Worm (Caenorhabditis elegans) whole organism, L3 larva: ENCODE data around the gene C18H7.11.

Experiments
- ceh-28 ChIP-seq: fragments of 150-350 bp; optimal IDR thresholded peaks from 2 replicates; lab custom pipeline; 2014; ENCODE audit warnings: missing biosample characterization, missing genetic modification reagents, missing genetic modification characterization
- ceh-82 ChIP-seq: fragments of 150-350 bp; optimal IDR thresholded peaks from 2 replicates; lab custom pipeline; 2014; ENCODE audit warnings: missing biosample characterization, missing genetic modification characterization
- ceh-9 ChIP-seq: sonication (generic microtip); optimal IDR thresholded peaks from 2 replicates; lab custom pipeline; 2018; ENCODE audit warnings: missing biosample characterization, missing genetic modification characterization
- daf-12 ChIP-seq: fragments of 150-350 bp; optimal IDR thresholded peaks from 2 replicates; lab custom pipeline; 2014; ENCODE audit warnings: missing biosample characterization, missing genetic modification reagents, missing genetic modification characterization
- egl-27 ChIP-seq: sonication (generic microtip); optimal IDR thresholded peaks from 4 replicates; lab custom pipeline; 2017; ENCODE audit warnings: missing biosample characterization, missing genetic modification reagents, missing genetic modification characterization
- egl-5 ChIP-seq: fragments of 150-350 bp; optimal IDR thresholded peaks from 2 replicates; lab custom pipeline; 2017; ENCODE audit warnings: missing biosample characterization, missing genetic modification reagents, missing genetic modification characterization, inconsistent platforms
- elt-1 ChIP-seq: fragments of 150-350 bp; optimal IDR thresholded peaks from 2 replicates; lab custom pipeline; 2014; ENCODE audit warnings: missing biosample characterization, missing genetic modification characterization
- elt-2 ChIP-seq: sonication (generic microtip); optimal IDR thresholded peaks from 2 replicates; lab custom pipeline; 2016; ENCODE audit warnings: missing genetic modification reagents, mild to moderate bottlenecking, missing genetic modification characterization, missing compliant biosample characterization
- fkh-10 ChIP-seq: sonication (generic microtip); optimal IDR thresholded peaks from 2 replicates; lab custom pipeline; 2017; ENCODE audit warnings: missing biosample characterization, missing genetic modification reagents, missing genetic modification characterization
- fkh-2 ChIP-seq: fragments of 150-350 bp; optimal IDR thresholded peaks from 2 replicates; lab custom pipeline; 2014; ENCODE audit warnings: missing biosample characterization, missing genetic modification reagents, missing genetic modification characterization
- hmg-11 ChIP-seq: sonication (generic microtip); optimal IDR thresholded peaks from 2 replicates; lab custom pipeline; 2016; ENCODE audit warnings: missing genetic modification characterization, missing compliant biosample characterization
- jun-1 ChIP-seq: fragments of 150-350 bp; optimal IDR thresholded peaks from 2 replicates; lab custom pipeline; 2014; ENCODE audit warnings: missing biosample characterization, missing genetic modification reagents, missing genetic modification characterization
- lin-15B ChIP-seq: fragments of 150-350 bp; optimal IDR thresholded peaks from 2 replicates; lab custom pipeline; 2014; ENCODE audit warnings: missing biosample characterization, missing genetic modification characterization
- lin-39 ChIP-seq: fragments of 150-350 bp; optimal IDR thresholded peaks from 2 replicates; lab custom pipeline; 2018; ENCODE audit warnings: missing biosample characterization, missing genetic modification reagents, missing genetic modification characterization
- mdl-1 ChIP-seq: fragments of 150-350 bp; optimal IDR thresholded peaks from 2 replicates; lab custom pipeline; 2014; ENCODE audit warnings: missing biosample characterization, missing genetic modification characterization
- mml-1 ChIP-seq: fragments of 150-350 bp; sonication (generic microtip); optimal IDR thresholded peaks from 3 replicates; lab custom pipeline; 2014; ENCODE audit warnings: missing biosample characterization, missing genetic modification characterization
- nfya-1 ChIP-seq: sonication (generic microtip); optimal IDR thresholded peaks from 2 replicates; lab custom pipeline; 2017; ENCODE audit warnings: missing genetic modification characterization, mild to moderate bottlenecking, missing compliant biosample characterization, antibody characterized with exemption, moderate library complexity; ENCODE audit not compliant: insufficient read depth
- nhr-11 ChIP-seq: fragments of 150-350 bp; optimal IDR thresholded peaks from 2 replicates; lab custom pipeline; 2014; ENCODE audit warnings: missing biosample characterization, missing genetic modification characterization
- nhr-237 ChIP-seq: fragments of 150-350 bp; optimal IDR thresholded peaks from 2 replicates; lab custom pipeline; 2014; ENCODE audit warnings: missing biosample characterization, missing genetic modification characterization
- nhr-28 ChIP-seq: fragments of 150-350 bp; optimal IDR thresholded peaks from 2 replicates; lab custom pipeline; 2014; ENCODE audit warnings: missing biosample characterization, missing genetic modification characterization
- nhr-43 ChIP-seq: sonication (generic microtip); optimal IDR thresholded peaks from 2 replicates; lab custom pipeline; 2016; ENCODE audit warnings: mild to moderate bottlenecking, missing genetic modification characterization, missing compliant biosample characterization; ENCODE audit not compliant: poor library complexity, severe bottlenecking
- nhr-76 ChIP-seq: fragments of 150-350 bp; sonication (generic microtip); optimal IDR thresholded peaks from 5 replicates; lab custom pipeline; 2014; ENCODE audit warnings: missing biosample characterization, missing genetic modification characterization
- nhr-77 ChIP-seq: fragments of 150-350 bp; optimal IDR thresholded peaks from 2 replicates; lab custom pipeline; 2014; ENCODE audit warnings: missing biosample characterization, missing genetic modification characterization
- pha-4 ChIP-seq: fragments of 150-350 bp; optimal IDR thresholded peaks from 2 replicates; lab custom pipeline; 2014; ENCODE audit warnings: missing biosample characterization, missing genetic modification reagents, missing genetic modification characterization
- pqm-1 ChIP-seq: fragments of 150-350 bp; optimal IDR thresholded peaks from 2 replicates; lab custom pipeline; 2017; ENCODE audit warnings: missing biosample characterization, missing genetic modification characterization, inconsistent platforms
- sea-2 ChIP-seq: fragments of 150-350 bp; sonication (generic microtip); optimal IDR thresholded peaks from 4 replicates; lab custom pipeline; 2014; ENCODE audit warnings: missing biosample characterization, missing genetic modification reagents, missing genetic modification characterization
- snpc-4 ChIP-seq: fragments of 150-350 bp; optimal IDR thresholded peaks from 2 replicates; lab custom pipeline; 2014; ENCODE audit warnings: missing biosample characterization, missing genetic modification characterization
- unc-39 ChIP-seq: sonication (generic microtip); optimal IDR thresholded peaks from 4 replicates; lab custom pipeline; 2017; ENCODE audit warnings: missing biosample characterization, missing genetic modification characterization
- unc-62 ChIP-seq: fragments of 150-350 bp; sonication (generic microtip); optimal IDR thresholded peaks from 4 replicates; lab custom pipeline; 2014; ENCODE audit warnings: missing biosample characterization, missing genetic modification reagents, missing genetic modification characterization
- zag-1 ChIP-seq: fragments of 150-350 bp; optimal IDR thresholded peaks from 2 replicates; lab custom pipeline; 2014; ENCODE audit warnings: missing biosample characterization, missing genetic modification characterization

The C18H7.11 gene

DNA sequence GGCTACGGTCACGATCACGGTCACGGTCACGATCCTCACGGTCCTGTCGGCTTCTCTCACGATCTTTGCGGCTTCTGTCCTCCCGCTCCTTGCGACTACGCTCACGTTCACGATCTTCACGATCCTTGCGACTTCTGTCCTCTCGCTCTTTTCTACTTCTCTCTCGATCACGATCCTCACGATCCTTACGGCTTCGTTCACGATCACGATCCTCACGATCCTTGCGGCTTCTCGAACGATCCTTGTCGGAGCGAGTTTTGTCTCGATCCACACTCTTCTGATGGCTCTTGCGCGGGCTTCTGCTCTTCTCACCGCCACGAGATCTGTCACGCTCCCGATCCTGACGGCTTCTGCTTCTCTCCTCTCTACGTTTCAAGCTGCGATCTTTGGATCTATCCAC is 16.2 kb upstream of the C18H7.11 start:
- TF ChIP-seq ceh-28 (tag; lab: Kevin White, UChicago) (no peak), lin-15B (tag; lab: Kevin White, UChicago) (no peak), nfya-1 (tag; lab: Kevin White, UChicago) (no peak), elt-1 (tag; lab: Kevin White, UChicago) (no peak), unc-62 (GFP tag; lab: Kevin White, UChicago) (no peak), elt-2 (tag; lab: Kevin White, UChicago) (no peak), ceh-82 (tag; lab: Kevin White, UChicago) (no peak)

DNA sequence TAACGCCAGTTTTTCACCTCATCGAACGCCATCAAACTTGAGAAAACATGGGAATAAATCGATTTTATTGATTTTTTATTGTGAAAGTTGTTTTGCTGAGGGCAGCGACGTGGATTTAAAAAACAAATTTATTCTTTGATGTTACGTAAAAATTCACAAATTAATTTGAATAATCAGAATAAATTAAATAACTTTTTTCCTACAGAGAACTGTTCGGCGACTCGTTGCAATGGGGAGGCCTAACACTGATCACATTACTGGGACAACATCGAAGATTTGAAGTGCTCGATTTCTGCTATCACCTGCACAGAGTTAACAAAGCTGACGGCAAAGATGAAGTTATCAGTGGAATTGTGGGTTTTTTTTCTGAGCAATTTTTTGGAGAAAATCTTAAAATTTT is 14.6 kb upstream of the C18H7.11 start, which contains the start of gene F56A11.6:
F56A11.6 (minus strand) TSS at position 101 of the 400 bp plus-strand sequence.
- TF ChIP-seq ceh-9 (no peak), nhr-11 (no peak)

DNA sequence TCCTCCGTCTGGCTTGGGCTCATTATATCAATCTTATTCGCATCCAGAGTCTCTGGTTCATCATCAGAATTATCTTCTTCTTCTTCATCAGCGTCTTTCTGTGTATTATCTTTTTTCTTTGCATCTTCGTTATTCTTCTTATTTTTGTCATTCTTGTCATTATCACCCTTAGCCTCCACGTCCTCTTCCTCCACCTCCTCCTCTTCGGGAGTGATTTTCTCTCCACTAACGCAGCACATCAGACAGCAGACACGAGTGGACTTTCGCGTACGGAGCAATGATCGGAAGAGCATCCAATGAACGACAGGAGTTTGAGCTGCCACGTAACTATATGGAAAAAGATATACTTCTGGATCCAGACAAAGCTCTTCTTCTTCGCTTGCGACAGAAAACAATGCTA is 12.7 kb upstream of the C18H7.11 start:
- TF ChIP-seq nfya-1 (tag; lab: Kevin White, UChicago) (no peak), snpc-4 (no peak), unc-39 (tag; lab: Kevin White, UChicago) (no peak), fkh-10 (GFP tag; lab: Kevin White, UChicago) (no peak), nhr-43 (tag; lab: Kevin White, UChicago) (no peak), nhr-77 (tag; lab: Kevin White, UChicago) (no peak), daf-12 (no peak), sea-2 (GFP tag; lab: Kevin White, UChicago) (no peak), hmg-11 (no peak), egl-27 (no peak), pha-4 (tag; lab: Kevin White, UChicago) (no peak), pqm-1 (tag; lab: Kevin White, UChicago) (no peak)

DNA sequence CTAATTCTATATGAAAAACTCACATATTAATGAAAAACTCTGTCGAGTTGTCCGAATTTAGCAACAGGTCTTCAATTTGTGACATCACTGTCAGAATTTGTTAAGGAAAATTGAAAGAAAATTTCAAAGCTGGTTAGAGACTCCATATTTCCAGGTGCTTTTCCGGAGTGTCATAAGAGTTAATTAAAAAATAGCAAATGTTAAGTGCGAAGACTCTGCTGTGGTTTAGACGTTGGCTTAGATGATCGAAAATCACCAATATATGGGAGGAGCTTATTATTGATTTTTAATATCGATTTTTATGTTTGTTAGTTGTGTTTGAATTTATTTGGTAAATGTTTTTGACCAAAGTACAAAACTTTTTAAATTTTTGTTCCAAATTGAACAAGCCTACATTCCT is 9.0 kb upstream of the C18H7.11 start, which contains the start of gene C18H7.12:
C18H7.12 (minus strand) TSS at position 101 of the 400 bp plus-strand sequence.
- TF ChIP-seq daf-12 (no peak), ceh-28 (tag; lab: Kevin White, UChicago) (peak; percentile 13)
- TF ChIP-seq, all 47 proteins: peak for 1

DNA sequence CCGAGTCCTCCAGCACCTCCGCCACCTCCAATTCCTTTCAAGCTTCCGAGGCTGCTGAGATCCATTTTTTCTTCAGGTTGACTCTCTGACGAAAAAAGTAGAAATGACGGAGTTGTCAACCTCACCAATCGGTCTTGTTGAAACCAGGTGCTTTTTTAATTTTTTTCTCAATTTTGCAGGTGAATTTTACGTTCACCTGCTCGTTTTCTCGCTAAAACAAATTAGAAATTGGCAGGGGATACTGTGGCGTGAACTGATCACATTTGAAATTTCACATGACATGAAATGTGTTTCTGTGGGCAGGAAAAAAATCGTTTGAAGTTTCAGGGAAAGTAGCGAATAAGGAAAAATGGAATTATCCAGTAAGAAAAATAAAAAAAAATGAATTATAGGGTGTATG is 4.3 kb upstream of the C18H7.11 start, which contains the start of gene C18H7.6:
C18H7.6 (minus strand) TSS at position 104 of the 400 bp plus-strand sequence.
- TF ChIP-seq egl-27 (no peak), ceh-82 (tag; lab: Kevin White, UChicago) (no peak), lin-39 (tag; lab: Kevin White, UChicago) (no peak), ceh-28 (tag; lab: Kevin White, UChicago) (no peak), hmg-11 (no peak), sea-2 (GFP tag; lab: Kevin White, UChicago) (no peak), egl-5 (no peak), nhr-76 (tag; lab: Kevin White, UChicago) (no peak), fkh-2 (tag; lab: Kevin White, UChicago) (no peak)
- TF ChIP-seq, all 47 proteins: peak for 0

DNA sequence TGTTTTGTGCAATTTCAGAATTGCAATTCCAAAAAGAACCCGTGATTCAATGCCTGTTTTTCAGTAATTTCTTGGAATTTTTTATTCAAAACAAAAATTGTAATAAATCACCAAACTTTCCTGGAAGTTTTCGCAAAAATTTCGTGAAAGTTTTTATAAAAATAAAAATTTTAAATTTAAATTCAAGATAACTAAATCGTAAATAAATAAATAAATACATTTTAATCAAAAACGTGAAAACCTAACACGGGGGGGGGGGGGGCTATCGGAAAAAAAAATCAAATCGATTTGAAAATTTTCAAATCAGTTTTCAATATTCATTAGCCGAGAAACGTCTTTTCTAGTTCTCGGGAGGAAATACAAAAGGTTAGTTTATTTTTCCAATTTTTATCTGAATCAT is 3.7 kb upstream of the C18H7.11 start, which contains the start of gene C18H7.4:
C18H7.4 (plus strand) TSS at position 301 of the 400 bp plus-strand sequence.
- TF ChIP-seq nhr-28 (tag; lab: Kevin White, UChicago) (no peak), mml-1 (tag; lab: Kevin White, UChicago) (no peak), zag-1 (tag; lab: Kevin White, UChicago) (no peak), daf-12 (no peak), jun-1 (tag; lab: Kevin White, UChicago) (no peak), nfya-1 (tag; lab: Kevin White, UChicago) (no peak)

DNA sequence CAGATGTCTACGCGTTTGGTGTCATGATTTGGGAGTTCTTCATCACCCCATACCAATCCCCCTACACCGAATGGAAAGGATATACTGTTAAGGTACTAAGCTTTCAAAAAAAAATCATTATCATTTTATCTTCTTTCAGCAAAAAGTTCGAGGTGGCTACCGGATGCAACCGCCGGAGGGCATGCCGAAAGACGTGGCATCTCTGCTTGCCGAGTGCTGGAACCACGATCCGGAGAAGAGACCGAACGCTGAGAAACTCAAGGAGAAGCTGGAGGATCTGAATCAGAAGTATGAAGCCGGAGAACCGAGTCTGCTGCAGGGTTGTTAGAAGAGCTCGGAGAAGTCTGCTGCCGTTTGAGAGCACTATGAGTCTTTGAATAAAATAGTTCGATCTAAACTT is 1.9 kb upstream of the C18H7.11 start:
- TF ChIP-seq mdl-1 (tag; lab: Kevin White, UChicago) (no peak), nhr-237 (tag; lab: Kevin White, UChicago) (no peak), pha-4 (tag; lab: Kevin White, UChicago) (no peak)
